Fruit fly (Drosophila melanogaster): ENCODE data around the gene Tektin-C.
A peak's percentile ranks its signal among the peaks of the same experiment; 100 is the strongest.

Tektin-C gene

dm6 chr3L:5768532-5769497 is 27.5 kb downstream of the Tektin-C start, which contains the start of the genes Ppat-Dpck and scny (continued):
- TF ChIP-seq grau (tag; optimal IDR thresholded peaks at IDR 0.05) (peak; percentile 48), nom (GFP tag; optimal IDR thresholded peaks at IDR 0.05) (peak; percentile 9), CG3995 (GFP tag; optimal IDR thresholded peaks at IDR 0.05) (peak; percentile 93), CG3838 (GFP tag; optimal IDR thresholded peaks at IDR 0.05) (no peak), tap (tag; optimal IDR thresholded peaks at IDR 0.05) (no peak), CG15696 (tag; optimal IDR thresholded peaks at IDR 0.05) (peak; percentile 0), CG15073 (GFP tag; optimal IDR thresholded peaks at IDR 0.05) (no peak), CG16815 (GFP tag; optimal IDR thresholded peaks at IDR 0.05) (no peak), HHEX (GFP tag; optimal IDR thresholded peaks at IDR 0.05) (no peak), Ravus (GFP tag; IDR thresholded peaks at IDR 0.05) (no peak), gsb-n (tag; optimal IDR thresholded peaks at IDR 0.05) (no peak), Mes4 (GFP tag; optimal IDR thresholded peaks at IDR 0.05) (no peak), CG3847 (GFP tag; IDR thresholded peaks at IDR 0.05) (peak; percentile 55), CG13287 (GFP tag; IDR thresholded peaks at IDR 0.05; ENCODE audit: partially characterized antibody) (peak; percentile 97), dm (GFP tag; optimal IDR thresholded peaks at IDR 0.05) (peak; percentile 91), Rfx (GFP tag; IDR thresholded peaks at IDR 0.05) (0 out of 2 replicates have a peak, but pooled peaks have one; percentile 24), CG31388 (GFP tag; optimal IDR thresholded peaks at IDR 0.05) (no peak), kni (GFP tag; optimal IDR thresholded peaks at IDR 0.05) (no peak), unpg (GFP tag; optimal IDR thresholded peaks at IDR 0.05) (peak; percentile 40), CG14014 (GFP tag; IDR thresholded peaks at IDR 0.05) (no peak), CG1024 (GFP tag; IDR thresholded peaks at IDR 0.05) (no peak), Poxn (GFP tag; IDR thresholded peaks at IDR 0.05) (no peak), yki (optimal IDR thresholded peaks at IDR 0.05) (no peak), sim (GFP tag; IDR thresholded peaks at IDR 0.05) (no peak), usp (GFP tag; optimal IDR thresholded peaks at IDR 0.05) (no peak), fd64A (GFP tag; optimal IDR thresholded peaks at IDR 0.05) (no peak), PHDP (tag; optimal IDR thresholded peaks at IDR 0.05) (no peak), B-H2 (GFP tag; optimal IDR thresholded peaks at IDR 0.05) (peak; percentile 50), pita (GFP tag; optimal IDR thresholded peaks at IDR 0.05) (no peak), Ssrp (tag; optimal IDR thresholded peaks at IDR 0.05) (no peak), gcm2 (GFP tag; optimal IDR thresholded peaks at IDR 0.05) (no peak), Usf (GFP tag; optimal IDR thresholded peaks at IDR 0.05) (no peak), CG8281 (tag; optimal IDR thresholded peaks at IDR 0.05) (no peak), gro (GFP tag; optimal IDR thresholded peaks at IDR 0.05) (peak; percentile 10), ham (GFP tag; IDR thresholded peaks at IDR 0.05) (no peak), zfh2 (GFP tag; optimal IDR thresholded peaks at IDR 0.05) (peak; percentile 8), danr (GFP tag; IDR thresholded peaks at IDR 0.05) (no peak), CG8089 (GFP tag; optimal IDR thresholded peaks at IDR 0.05) (no peak), CG1832 (GFP tag; optimal IDR thresholded peaks at IDR 0.05) (no peak), C15 (GFP tag; IDR thresholded peaks at IDR 0.05) (no peak), lov (optimal IDR thresholded peaks at IDR 0.05) (no peak), lov (GFP tag; IDR thresholded peaks at IDR 0.05) (no peak), CG34376 (GFP tag; optimal IDR thresholded peaks at IDR 0.05) (peak; percentile 6), Dref (GFP tag; IDR thresholded peaks at IDR 0.05) (peak; percentile 62), trem (tag; optimal IDR thresholded peaks at IDR 0.05) (peak; percentile 100), Adf1 (GFP tag; IDR thresholded peaks at IDR 0.05) (peak; percentile 63), her (GFP tag; optimal IDR thresholded peaks at IDR 0.05) (no peak), sqz (GFP tag; optimal IDR thresholded peaks at IDR 0.05) (no peak), Stat92E (GFP tag; optimal IDR thresholded peaks at IDR 0.05) (peak in 1 of 3 experiments; percentile 66), CG30403 (GFP tag; optimal IDR thresholded peaks at IDR 0.05) (no peak)

All from whole organism, embryonic.